Worm (Caenorhabditis elegans): Measurements from ENCODE around the gene F40G12.7.

DNA sequence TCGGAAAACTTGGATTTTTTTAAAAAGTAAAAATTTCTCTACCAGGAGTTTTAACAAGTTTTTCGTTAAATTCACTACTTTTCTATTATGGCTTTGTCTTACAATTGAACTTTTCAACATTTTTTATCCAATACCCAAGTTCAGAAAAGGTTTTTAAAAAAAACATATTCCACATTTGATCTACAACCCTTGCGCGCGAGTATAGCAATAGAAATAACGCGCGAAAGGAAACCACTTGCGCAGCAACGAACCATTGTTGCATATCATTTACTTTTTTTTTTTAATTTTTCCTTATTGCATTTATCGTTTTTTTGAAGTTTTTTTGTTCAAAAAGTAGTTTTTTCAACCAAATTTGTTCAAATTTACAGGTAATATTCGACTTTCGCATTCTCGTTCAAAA lies 11.4 kb downstream of the F40G12.7 start, which contains the start of gene F40G12.11:
- TF ChIP-seq ztf-4 (tag; optimal IDR thresholded peaks at IDR 0.05) (no peak), sox-4 (tag; optimal IDR thresholded peaks at IDR 0.05) (no peak), nhr-237 (tag; optimal IDR thresholded peaks at IDR 0.05) (no peak), ceh-63 (GFP tag; optimal IDR thresholded peaks at IDR 0.05) (no peak)

Data from whole organism, L1 larva.